Worm (Caenorhabditis elegans) whole organism, young adult: ENCODE data around the gene C44C10.5.

Experiments
- B0035.1 ChIP-seq: sonication (generic microtip); optimal IDR thresholded peaks from 2 replicates; lab custom pipeline; 2016; ENCODE audit warnings: missing genetic modification characterization, mild to moderate bottlenecking, missing compliant biosample characterization, missing genotype, missing genetic modification reagents
- C17E4.6 ChIP-seq: fragments of 200-800 bp; sonication (Bioruptor generic); IDR thresholded peaks from 2 replicates; pipeline ENCODE4 v1.3.6; 2022; ENCODE audit warnings: missing genetic modification reagents, missing genetic modification characterization, missing compliant biosample characterization
- F22D6.2 ChIP-seq: sonication (generic microtip); optimal IDR thresholded peaks from 2 replicates; lab custom pipeline; 2016; ENCODE audit warnings: mild to moderate bottlenecking, missing genetic modification characterization, missing compliant biosample characterization
- F23B12.7 ChIP-seq: sonication (generic microtip); optimal IDR thresholded peaks from 2 replicates; lab custom pipeline; 2017; ENCODE audit warnings: missing genetic modification characterization, mild to moderate bottlenecking, missing compliant biosample characterization, antibody characterized with exemption, moderate library complexity; ENCODE audit not compliant: insufficient read depth
- F39B2.1 ChIP-seq: fragments of 200-800 bp; sonication (Bioruptor generic); IDR thresholded peaks from 2 replicates; pipeline ENCODE4 v1.3.6; 2022; ENCODE audit warnings: missing genetic modification reagents, missing genetic modification characterization, missing compliant biosample characterization
- K12H6.12 ChIP-seq: fragments of 200-800 bp; sonication (Bioruptor generic); optimal IDR thresholded peaks from 2 replicates; lab custom pipeline; 2018; ENCODE audit warnings: mild to moderate bottlenecking, missing genetic modification characterization, missing compliant biosample characterization
- Y53G8AR.9 ChIP-seq: fragments of 200-800 bp; sonication (Bioruptor generic); conservative IDR thresholded peaks from 2 replicates; pipeline ENCODE4 v1.3.6; 2022; ENCODE audit warnings: missing genetic modification reagents, missing genetic modification characterization, missing compliant biosample characterization
- Y79H2A.3 ChIP-seq: fragments of 200-800 bp; sonication (Bioruptor generic); conservative IDR thresholded peaks from 2 replicates; pipeline ENCODE4 v1.3.6; 2022; ENCODE audit warnings: missing genetic modification reagents, missing genetic modification characterization, missing compliant biosample characterization
- ZK185.1 ChIP-seq: sonication (generic microtip); optimal IDR thresholded peaks from 2 replicates; lab custom pipeline; 2016; ENCODE audit warnings: mild to moderate bottlenecking, missing genetic modification characterization, missing compliant biosample characterization; ENCODE audit not compliant: poor library complexity, severe bottlenecking
- aptf-2 ChIP-seq: fragments of 200-800 bp; sonication (Bioruptor generic); conservative IDR thresholded peaks from 2 replicates; pipeline ENCODE4 v1.3.6; 2022; ENCODE audit warnings: missing genetic modification reagents, missing genetic modification characterization, missing compliant biosample characterization
- atf-7 ChIP-seq: sonication (generic microtip); optimal IDR thresholded peaks from 2 replicates; lab custom pipeline; 2017; ENCODE audit warnings: mild to moderate bottlenecking, missing genetic modification characterization, missing compliant biosample characterization
- athp-1 ChIP-seq: sonication (generic microtip); optimal IDR thresholded peaks from 2 replicates; lab custom pipeline; 2017; ENCODE audit warnings: mild to moderate bottlenecking, missing genetic modification characterization, missing compliant biosample characterization
- attf-5 ChIP-seq: fragments of 200-800 bp; sonication (Bioruptor generic); optimal IDR thresholded peaks from 2 replicates; lab custom pipeline; 2018; ENCODE audit warnings: mild to moderate bottlenecking, missing genetic modification characterization, missing compliant biosample characterization
- bed-1 ChIP-seq: fragments of 200-800 bp; sonication (Bioruptor generic); IDR thresholded peaks from 2 replicates; pipeline ENCODE4 v1.3.6; 2022; ENCODE audit warnings: missing genetic modification reagents, missing genetic modification characterization, missing compliant biosample characterization
- bed-2 ChIP-seq: fragments of 200-800 bp; sonication (Bioruptor generic); IDR thresholded peaks from 2 replicates; pipeline ENCODE4 v1.3.6; 2022; ENCODE audit warnings: missing genetic modification reagents, missing genetic modification characterization, missing compliant biosample characterization
- ccch-3 ChIP-seq: fragments of 200-800 bp; sonication (Bioruptor generic); optimal IDR thresholded peaks from 2 replicates; lab custom pipeline; 2018; ENCODE audit warnings: mild to moderate bottlenecking, missing genetic modification characterization, missing compliant biosample characterization
- ceh-100 ChIP-seq: fragments of 200-800 bp; sonication (Bioruptor generic); IDR thresholded peaks from 2 replicates; pipeline ENCODE4 v1.3.6; 2022; ENCODE audit warnings: missing genetic modification reagents, missing genetic modification characterization, missing compliant biosample characterization
- ceh-27 ChIP-seq: fragments of 200-800 bp; sonication (Bioruptor generic); optimal IDR thresholded peaks from 2 replicates; lab custom pipeline; 2018; ENCODE audit warnings: mild to moderate bottlenecking, missing genetic modification characterization, moderate library complexity, missing compliant biosample characterization
- die-1 ChIP-seq: sonication (generic microtip); optimal IDR thresholded peaks from 2 replicates; lab custom pipeline; 2016; ENCODE audit warnings: missing genotype, mild to moderate bottlenecking, missing genetic modification characterization, missing compliant biosample characterization
- dox-1 ChIP-seq: fragments of 200-800 bp; sonication (Bioruptor generic); IDR thresholded peaks from 2 replicates; pipeline ENCODE4 v1.3.6; 2022; ENCODE audit warnings: missing genetic modification reagents, missing genetic modification characterization, missing compliant biosample characterization
- dpl-1 ChIP-seq: fragments of 150-350 bp; optimal IDR thresholded peaks from 2 replicates; lab custom pipeline; 2014; ENCODE audit warnings: missing biosample characterization, missing genetic modification reagents, missing genetic modification characterization
- efl-1 ChIP-seq: fragments of 150-350 bp; optimal IDR thresholded peaks from 2 replicates; lab custom pipeline; 2014; ENCODE audit warnings: missing biosample characterization, missing genetic modification reagents, missing genetic modification characterization
- ets-4 ChIP-seq: fragments of 200-800 bp; sonication (Bioruptor generic); optimal IDR thresholded peaks from 2 replicates; lab custom pipeline; 2018; ENCODE audit warnings: mild to moderate bottlenecking, missing genetic modification characterization, missing compliant biosample characterization
- hlh-26 ChIP-seq: fragments of 200-800 bp; sonication (Bioruptor generic); conservative IDR thresholded peaks from 2 replicates; pipeline ENCODE4 v1.3.6; 2022; ENCODE audit warnings: missing genetic modification reagents, missing genetic modification characterization, missing compliant biosample characterization
- hmg-1.2 ChIP-seq: fragments of 200-800 bp; sonication (Bioruptor generic); IDR thresholded peaks from 2 replicates; pipeline ENCODE4 v1.3.6; 2022; ENCODE audit warnings: missing genetic modification reagents, missing genetic modification characterization, missing compliant biosample characterization
- hrde-1 ChIP-seq: sonication (generic microtip); optimal IDR thresholded peaks from 2 replicates; lab custom pipeline; 2016; ENCODE audit warnings: missing genetic modification characterization, mild to moderate bottlenecking, missing compliant biosample characterization, moderate library complexity, missing genotype, missing genetic modification reagents, borderline replicate concordance
- lag-1 ChIP-seq: fragments of 200-800 bp; sonication (Bioruptor generic); IDR thresholded peaks from 2 replicates; pipeline ENCODE4 v1.3.6; 2022; ENCODE audit warnings: missing genetic modification reagents, missing genetic modification characterization, missing compliant biosample characterization
- let-526 ChIP-seq: fragments of 200-800 bp; sonication (Bioruptor generic); IDR thresholded peaks from 2 replicates; pipeline ENCODE4 v1.3.6; 2022; ENCODE audit warnings: missing genetic modification reagents, missing genetic modification characterization, missing compliant biosample characterization
- let-607 ChIP-seq, 2 experiments: fragments of 200-800 bp in 1 of 2; sonication (Bioruptor generic) in 1 of 2; sonication (generic microtip) in 1 of 2; optimal IDR thresholded peaks; 2 replicates each; lab custom pipeline; 2016 to 2018; ENCODE audit warnings: mild to moderate bottlenecking in 2 of 2, missing compliant biosample characterization in 2 of 2, missing genetic modification characterization in 2 of 2, moderate library complexity in 2 of 2, missing genotype in 1 of 2
- lin-40 ChIP-seq: sonication (generic microtip); optimal IDR thresholded peaks from 2 replicates; lab custom pipeline; 2016; ENCODE audit warnings: missing genetic modification characterization, mild to moderate bottlenecking, missing compliant biosample characterization, missing genotype, missing genetic modification reagents
- madf-8 ChIP-seq: fragments of 200-800 bp; sonication (Bioruptor generic); conservative IDR thresholded peaks from 2 replicates; pipeline ENCODE4 v1.3.6; 2022; ENCODE audit warnings: missing genetic modification reagents, missing genetic modification characterization, missing compliant biosample characterization
- mcd-1 ChIP-seq: fragments of 200-800 bp; sonication (Bioruptor generic); IDR thresholded peaks from 2 replicates; pipeline ENCODE4 v1.3.6; 2022; ENCODE audit warnings: missing genetic modification reagents, missing genetic modification characterization, missing compliant biosample characterization
- mxl-1 ChIP-seq: sonication (generic microtip); optimal IDR thresholded peaks from 2 replicates; lab custom pipeline; 2016; ENCODE audit warnings: missing genetic modification characterization, missing compliant biosample characterization
- nfya-2 ChIP-seq: fragments of 200-800 bp; sonication (Bioruptor generic); IDR thresholded peaks from 2 replicates; pipeline ENCODE4 v1.3.6; 2022; ENCODE audit warnings: missing genetic modification reagents, missing genetic modification characterization, missing compliant biosample characterization
- nfyb-1 ChIP-seq: fragments of 200-800 bp; sonication (Bioruptor generic); IDR thresholded peaks from 2 replicates; pipeline ENCODE4 v1.3.6; 2022; ENCODE audit warnings: missing genetic modification reagents, missing genetic modification characterization, missing compliant biosample characterization
- nhr-179 ChIP-seq: sonication (generic microtip); optimal IDR thresholded peaks from 2 replicates; lab custom pipeline; 2016; ENCODE audit warnings: mild to moderate bottlenecking, missing genetic modification characterization, missing compliant biosample characterization
- nhr-80 ChIP-seq: sonication (generic microtip); optimal IDR thresholded peaks from 2 replicates; lab custom pipeline; 2016; ENCODE audit warnings: missing genetic modification characterization, missing compliant biosample characterization
- repo-1 ChIP-seq: sonication (generic microtip); optimal IDR thresholded peaks from 2 replicates; lab custom pipeline; 2017; ENCODE audit warnings: mild to moderate bottlenecking, missing genetic modification characterization, missing compliant biosample characterization
- rpc-1 ChIP-seq, 2 experiments: fragments of 150-350 bp in 1 of 2; sonication (generic microtip) in 1 of 2; optimal IDR thresholded peaks; 2 replicates each; lab custom pipeline; 2014 to 2018; ENCODE audit warnings: missing biosample characterization in 1 of 2, missing genetic modification characterization in 1 of 2, missing genetic modification reagents in 1 of 2, missing genotype in 1 of 2
- snpc-1.3 ChIP-seq: sonication (generic microtip); optimal IDR thresholded peaks from 2 replicates; lab custom pipeline; 2017; ENCODE audit warnings: missing genetic modification characterization, mild to moderate bottlenecking, missing compliant biosample characterization, antibody characterized with exemption, moderate library complexity, missing genotype, missing genetic modification reagents; ENCODE audit not compliant: insufficient read depth
- snpc-4 ChIP-seq, 5 experiments: fragments of 150-350 bp in 1 of 5; sonication (generic microtip) in 4 of 5; optimal IDR thresholded peaks; 2 replicates each; lab custom pipeline; 2014 to 2018; ENCODE audit warnings: missing genetic modification characterization in 5 of 5, missing biosample characterization in 3 of 5, antibody characterized with exemption in 2 of 5, mild to moderate bottlenecking in 2 of 5, missing compliant biosample characterization in 2 of 5, missing genotype in 2 of 5, moderate library complexity in 2 of 5, missing genetic modification reagents in 1 of 5
- somi-1 ChIP-seq: fragments of 200-800 bp; sonication (Bioruptor generic); optimal IDR thresholded peaks from 2 replicates; lab custom pipeline; 2018; ENCODE audit warnings: mild to moderate bottlenecking, missing genetic modification characterization, missing compliant biosample characterization
- zfh-2 ChIP-seq: fragments of 200-800 bp; sonication (Bioruptor generic); conservative IDR thresholded peaks from 2 replicates; pipeline ENCODE4 v1.3.6; 2022; ENCODE audit warnings: missing genetic modification reagents, missing genetic modification characterization, missing compliant biosample characterization
- zim-3 ChIP-seq: sonication (generic microtip); optimal IDR thresholded peaks from 2 replicates; lab custom pipeline; 2017; ENCODE audit warnings: mild to moderate bottlenecking, missing genetic modification characterization, moderate library complexity, missing compliant biosample characterization
- ztf-3 ChIP-seq: fragments of 200-800 bp; sonication (Bioruptor generic); optimal IDR thresholded peaks from 2 replicates; lab custom pipeline; 2018; ENCODE audit warnings: mild to moderate bottlenecking, missing genetic modification characterization, missing compliant biosample characterization

Gene C44C10.5

DNA sequence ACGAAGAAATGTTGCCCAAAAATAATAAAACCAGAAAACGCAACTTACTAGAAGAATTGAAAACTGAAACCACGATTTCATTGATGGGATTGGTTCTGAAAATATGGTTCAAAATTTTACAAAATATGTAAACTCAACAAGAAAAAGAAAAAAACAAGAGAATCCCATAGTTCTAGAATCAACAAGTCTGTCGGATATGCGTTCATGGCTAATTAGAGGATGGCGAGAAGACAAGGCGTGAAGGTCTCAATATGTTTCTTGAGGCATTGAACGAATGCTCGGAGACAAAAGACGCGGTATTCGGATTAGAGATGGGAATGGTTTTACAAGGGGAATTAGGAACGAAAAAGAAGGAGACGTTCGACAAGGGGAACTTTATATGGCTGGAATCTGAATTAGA is 39.6 kb upstream of the C44C10.5 start, which contains the start of gene cutl-11:
cutl-11 (minus strand) TSS at position 101 of the 400 bp plus-strand sequence.
- no peak for TF ChIP-seq mxl-1 (tag; lab: Kevin White, UChicago)
- TF ChIP-seq bed-2: no peak
- no peak for TF ChIP-seq F23B12.7 (tag; lab: Kevin White, UChicago)
- TF ChIP-seq efl-1: no peak
- TF ChIP-seq nfyb-1 (GFP tag; lab: Robert Waterston, UW): no peak
- no peak for TF ChIP-seq lag-1
- TF ChIP-seq dox-1 (GFP tag; lab: Robert Waterston, UW): no peak
- no peak for TF ChIP-seq die-1
- TF ChIP-seq bed-1 (GFP tag; lab: Robert Waterston, UW): no peak
- TF ChIP-seq F22D6.2 (tag; lab: Kevin White, UChicago): no peak
- no peak for TF ChIP-seq nfya-2 (GFP tag; lab: Robert Waterston, UW)
- TF ChIP-seq ceh-100 (GFP tag; lab: Robert Waterston, UW): no peak
- TF ChIP-seq dpl-1 (GFP tag; lab: Kevin White, UChicago): no peak

DNA sequence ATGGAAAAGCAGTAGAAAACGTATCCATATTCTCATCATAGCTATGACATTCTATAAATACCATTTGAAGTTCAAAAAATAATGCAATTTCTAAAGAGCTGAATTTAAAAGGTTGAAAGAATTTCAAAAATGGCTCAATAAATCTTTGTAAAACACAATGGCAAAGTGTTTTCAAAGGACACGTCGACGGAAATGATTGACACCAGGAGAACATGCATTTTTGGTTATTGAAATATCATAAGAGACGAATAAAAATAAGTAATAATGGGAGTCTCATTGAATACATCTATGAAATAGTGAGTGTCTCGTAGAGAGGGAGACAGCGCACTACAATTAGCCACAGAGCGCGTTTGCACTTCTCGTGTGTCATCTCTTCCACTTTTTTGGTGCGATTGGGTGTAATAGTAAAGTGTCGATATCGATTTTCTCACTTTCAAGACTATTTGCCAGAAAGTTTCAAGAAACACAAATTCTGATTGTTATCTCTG is 33.8 kb upstream of the C44C10.5 start, which contains the start of gene T04F8.2:
T04F8.2 (minus strand) TSS at position 51 of the 488 bp plus-strand sequence.
- no peak for TF ChIP-seq athp-1 (tag; lab: Kevin White, UChicago)
- no peak for TF ChIP-seq madf-8
- peak; percentile 91 for TF ChIP-seq nhr-80 (tag; lab: Kevin White, UChicago)
- no peak for TF ChIP-seq atf-7 (tag; lab: Kevin White, UChicago)
- no peak for TF ChIP-seq snpc-4 (GFP tag; optimal IDR thresholded peaks at IDR 0.05; lab: Kevin White, UChicago)
- TF ChIP-seq snpc-4 (tag; optimal IDR thresholded peaks at IDR 0.05; lab: Kevin White, UChicago): peak in 1 of 4 experiments; percentile 32
- peak; percentile 40; the same call in 1 of the 2 replicates for TF ChIP-seq hmg-1.2 (GFP tag; lab: Robert Waterston, UW)
- TF ChIP-seq attf-5: peak; percentile 52
- peak; percentile 39 for TF ChIP-seq ceh-27 (GFP tag; lab: Kevin White, UChicago)
- no peak for TF ChIP-seq hlh-26 (GFP tag; lab: Robert Waterston, UW)
- peak; percentile 92 for TF ChIP-seq mcd-1 (GFP tag; lab: Robert Waterston, UW)
- no peak for TF ChIP-seq efl-1
- no peak for TF ChIP-seq C17E4.6 (GFP tag; lab: Robert Waterston, UW)
- TF ChIP-seq ztf-3 (GFP tag; lab: Kevin White, UChicago): no peak
- no peak for TF ChIP-seq Y79H2A.3 (GFP tag; lab: Robert Waterston, UW)
- TF ChIP-seq snpc-1.3 (tag; lab: Kevin White, UChicago): no peak
- peak; percentile 67 for TF ChIP-seq lin-40 (tag; lab: Kevin White, UChicago)
- no peak for TF ChIP-seq aptf-2 (GFP tag; lab: Robert Waterston, UW)
- peak; percentile 53 for TF ChIP-seq F23B12.7 (tag; lab: Kevin White, UChicago)
- TF ChIP-seq ets-4: no peak
- peak; percentile 94 for TF ChIP-seq let-607 (tag; optimal IDR thresholded peaks at IDR 0.05; lab: Kevin White, UChicago)
- no peak for TF ChIP-seq nhr-179
- TF ChIP-seq ceh-100 (GFP tag; lab: Robert Waterston, UW): no peak
- TF ChIP-seq Y53G8AR.9 (GFP tag; lab: Robert Waterston, UW): no peak
- TF ChIP-seq F39B2.1 (GFP tag; lab: Robert Waterston, UW): no peak
- no peak for TF ChIP-seq K12H6.12
- no peak for TF ChIP-seq zim-3
- TF ChIP-seq repo-1 (tag; lab: Kevin White, UChicago): no peak
- TF ChIP-seq zfh-2 (GFP tag; lab: Robert Waterston, UW): no peak
- TF ChIP-seq ccch-3: no peak
- no peak for TF ChIP-seq dpl-1 (GFP tag; lab: Kevin White, UChicago)
- TF ChIP-seq ZK185.1 (tag; lab: Kevin White, UChicago): peak; percentile 64
- TF ChIP-seq rpc-1 (optimal IDR thresholded peaks at IDR 0.05; lab: Kevin White, UChicago): no peak
- no peak for TF ChIP-seq rpc-1 (tag; optimal IDR thresholded peaks at IDR 0.05; lab: Kevin White, UChicago)
- TF ChIP-seq B0035.1 (tag; lab: Kevin White, UChicago): no peak
- TF ChIP-seq hrde-1 (tag; lab: Kevin White, UChicago): no peak
- no peak for TF ChIP-seq somi-1
- TF ChIP-seq dox-1 (GFP tag; lab: Robert Waterston, UW): peak; percentile 52; the same call in 1 of the 2 replicates
- no peak for TF ChIP-seq let-526
